Fruit fly (Drosophila melanogaster): ENCODE data around the gene Hsc70-3.
A peak's percentile ranks its signal among the peaks of the same experiment; 100 is the strongest.

Hsc70-3 gene

dm6 chrX:11806867-11807747 is at the start of gene Hsc70-3:
Gene Hsc70-3, minus strand, starts transcription at chrX:11807117.
- TF ChIP-seq CG9948 (tag; optimal IDR thresholded peaks at IDR 0.05): no peak
- TF ChIP-seq CG8301 (tag; optimal IDR thresholded peaks at IDR 0.05): no peak
- peak; percentile 37 for TF ChIP-seq Pif1A (GFP tag; optimal IDR thresholded peaks at IDR 0.05)
- peak; percentile 42; the same call in 1 of the 2 replicates for TF ChIP-seq CG12605 (GFP tag; IDR thresholded peaks at IDR 0.05)
- TF ChIP-seq Snoo (tag; optimal IDR thresholded peaks at IDR 0.05): peak; percentile 4
- TF ChIP-seq Ets98B (GFP tag; IDR thresholded peaks at IDR 0.05): peak; percentile 52
- TF ChIP-seq CG13204 (GFP tag; optimal IDR thresholded peaks at IDR 0.05): no peak
- TF ChIP-seq EcR (GFP tag; optimal IDR thresholded peaks at IDR 0.05): peak; percentile 31
- TF ChIP-seq CG14655 (GFP tag; optimal IDR thresholded peaks at IDR 0.05): peak; percentile 5
- TF ChIP-seq D1 (tag; optimal IDR thresholded peaks at IDR 0.05): no peak
- TF ChIP-seq Pif1B (GFP tag; optimal IDR thresholded peaks at IDR 0.05): peak; percentile 44
- TF ChIP-seq CG4496 (GFP tag; IDR thresholded peaks at IDR 0.05): peak; percentile 45; the same call in 1 of the 3 replicates
- peak; percentile 7 for TF ChIP-seq gl (tag; optimal IDR thresholded peaks at IDR 0.05)
- no peak; the same call in 2 of the 3 replicates for TF ChIP-seq fd96Ca (GFP tag; IDR thresholded peaks at IDR 0.05)
- no peak for TF ChIP-seq CG8159 (tag; optimal IDR thresholded peaks at IDR 0.05)

- no peak for TF ChIP-seq CG34367 (tag; optimal IDR thresholded peaks at IDR 0.05)
- TF ChIP-seq CG15710 (tag; optimal IDR thresholded peaks at IDR 0.05): no peak
- TF ChIP-seq gl (tag; optimal IDR thresholded peaks at IDR 0.05): no peak
- TF ChIP-seq CG13204 (GFP tag; optimal IDR thresholded peaks at IDR 0.05): no peak
- no peak for TF ChIP-seq CG14655 (GFP tag; optimal IDR thresholded peaks at IDR 0.05)
- no peak for TF ChIP-seq CG4496 (GFP tag; IDR thresholded peaks at IDR 0.05)
- no peak for TF ChIP-seq Ets98B (GFP tag; IDR thresholded peaks at IDR 0.05)
- no peak for TF ChIP-seq Pif1A (GFP tag; optimal IDR thresholded peaks at IDR 0.05)
- TF ChIP-seq fd96Ca (GFP tag; IDR thresholded peaks at IDR 0.05): no peak
Observed at dm6 chrX:11855950-11856349, 49.0 kb upstream of the Hsc70-3 start.

dm6 chrX:11854758-11855465 is 48.0 kb upstream of the Hsc70-3 start, which contains the start of the genes CG10347 and ATP7:
Gene CG10347, minus strand, starts transcription at chrX:11854931.
Gene ATP7, plus strand, starts transcription at chrX:11855022.
- TF ChIP-seq Ets98B (GFP tag; IDR thresholded peaks at IDR 0.05): no peak
- TF ChIP-seq CG17806 (tag; optimal IDR thresholded peaks at IDR 0.05): no peak
- TF ChIP-seq Pif1B (GFP tag; optimal IDR thresholded peaks at IDR 0.05): no peak
- TF ChIP-seq D1 (tag; optimal IDR thresholded peaks at IDR 0.05): no peak
- peak; percentile 27 for TF ChIP-seq Pif1A (GFP tag; optimal IDR thresholded peaks at IDR 0.05)
- TF ChIP-seq fd96Ca (GFP tag; IDR thresholded peaks at IDR 0.05): no peak
- TF ChIP-seq Snoo (tag; optimal IDR thresholded peaks at IDR 0.05): peak; percentile 2
- TF ChIP-seq CG32121 (GFP tag; IDR thresholded peaks at IDR 0.05): 0 out of 2 replicates have a peak, but pooled peaks have one; percentile 7

- peak; percentile 13 for TF ChIP-seq CG15710 (tag; optimal IDR thresholded peaks at IDR 0.05)
- TF ChIP-seq rn (GFP tag; IDR thresholded peaks at IDR 0.05): no peak
- no peak for TF ChIP-seq D1 (tag; optimal IDR thresholded peaks at IDR 0.05)
- no peak for TF ChIP-seq CG12605 (GFP tag; IDR thresholded peaks at IDR 0.05)
- no peak for TF ChIP-seq CG8159 (tag; optimal IDR thresholded peaks at IDR 0.05)
- peak; percentile 18; the same call in 1 of the 3 replicates for TF ChIP-seq fd96Ca (GFP tag; IDR thresholded peaks at IDR 0.05)
- TF ChIP-seq Ets98B (GFP tag; IDR thresholded peaks at IDR 0.05): peak; percentile 39; the same call in 1 of the 2 replicates
- no peak for TF ChIP-seq CG13204 (GFP tag; optimal IDR thresholded peaks at IDR 0.05)
- TF ChIP-seq Pif1B (GFP tag; optimal IDR thresholded peaks at IDR 0.05): no peak
- no peak for TF ChIP-seq CG14655 (GFP tag; optimal IDR thresholded peaks at IDR 0.05)
- TF ChIP-seq CG32121 (GFP tag; IDR thresholded peaks at IDR 0.05): no peak; the same call in 1 of the 2 replicates
- TF ChIP-seq CG34367 (tag; optimal IDR thresholded peaks at IDR 0.05): no peak
- no peak for TF ChIP-seq CG8301 (tag; optimal IDR thresholded peaks at IDR 0.05)
- no peak for TF ChIP-seq CG10348 (GFP tag; IDR thresholded peaks at IDR 0.05)
- TF ChIP-seq gl (tag; optimal IDR thresholded peaks at IDR 0.05): no peak
- TF ChIP-seq EcR (GFP tag; optimal IDR thresholded peaks at IDR 0.05): no peak
- TF ChIP-seq CG9948 (tag; optimal IDR thresholded peaks at IDR 0.05): no peak
- peak; percentile 33 for TF ChIP-seq Snoo (tag; optimal IDR thresholded peaks at IDR 0.05)
- TF ChIP-seq CG4496 (GFP tag; IDR thresholded peaks at IDR 0.05): peak; percentile 43; the same call in 2 of the 3 replicates
- TF ChIP-seq CG17806 (tag; optimal IDR thresholded peaks at IDR 0.05): no peak
- no peak for TF ChIP-seq Pif1A (GFP tag; optimal IDR thresholded peaks at IDR 0.05)
Observed at dm6 chrX:11852310-11852709, 45.4 kb upstream of the Hsc70-3 start, which contains the start of gene p24-1. Gene p24-1, minus strand, starts transcription at chrX:11852530.

dm6 chrX:11849267-11849666 is 42.4 kb upstream of the Hsc70-3 start:
- no peak for TF ChIP-seq CG15710 (tag; optimal IDR thresholded peaks at IDR 0.05)

Measured in whole organism, pupa.